Worm (Caenorhabditis elegans) whole organism, L3 larva: ENCODE measurements around the gene rpb-8.

Source experiments
- R02D3.7 ChIP-seq: fragments of 150-350 bp; optimal IDR thresholded peaks from 2 replicates; lab custom pipeline; 2014; ENCODE audit warnings: missing biosample characterization, missing genetic modification characterization
- ZK546.5 ChIP-seq: sonication (generic microtip); optimal IDR thresholded peaks from 2 replicates; lab custom pipeline; 2017; ENCODE audit warnings: missing biosample characterization, missing genetic modification characterization
- aly-2 ChIP-seq: fragments of 150-350 bp; optimal IDR thresholded peaks from 2 replicates; lab custom pipeline; 2014; ENCODE audit warnings: missing biosample characterization, missing genetic modification characterization
- ama-1 ChIP-seq: fragments of 150-350 bp; optimal IDR thresholded peaks from 2 replicates; lab custom pipeline; 2018
- ceh-16 ChIP-seq: sonication (generic microtip); optimal IDR thresholded peaks from 2 replicates; lab custom pipeline; 2017; ENCODE audit warnings: missing biosample characterization, missing genetic modification characterization
- ceh-28 ChIP-seq: fragments of 150-350 bp; optimal IDR thresholded peaks from 2 replicates; lab custom pipeline; 2014; ENCODE audit warnings: missing biosample characterization, missing genetic modification reagents, missing genetic modification characterization
- ceh-82 ChIP-seq: fragments of 150-350 bp; optimal IDR thresholded peaks from 2 replicates; lab custom pipeline; 2014; ENCODE audit warnings: missing biosample characterization, missing genetic modification characterization
- ceh-9 ChIP-seq: sonication (generic microtip); optimal IDR thresholded peaks from 2 replicates; lab custom pipeline; 2018; ENCODE audit warnings: missing biosample characterization, missing genetic modification characterization
- daf-12 ChIP-seq: fragments of 150-350 bp; optimal IDR thresholded peaks from 2 replicates; lab custom pipeline; 2014; ENCODE audit warnings: missing biosample characterization, missing genetic modification reagents, missing genetic modification characterization
- egl-27 ChIP-seq: sonication (generic microtip); optimal IDR thresholded peaks from 4 replicates; lab custom pipeline; 2017; ENCODE audit warnings: missing biosample characterization, missing genetic modification reagents, missing genetic modification characterization
- egl-5 ChIP-seq: fragments of 150-350 bp; optimal IDR thresholded peaks from 2 replicates; lab custom pipeline; 2017; ENCODE audit warnings: missing biosample characterization, missing genetic modification reagents, missing genetic modification characterization, inconsistent platforms
- elt-1 ChIP-seq: fragments of 150-350 bp; optimal IDR thresholded peaks from 2 replicates; lab custom pipeline; 2014; ENCODE audit warnings: missing biosample characterization, missing genetic modification characterization
- elt-2 ChIP-seq: sonication (generic microtip); optimal IDR thresholded peaks from 2 replicates; lab custom pipeline; 2016; ENCODE audit warnings: missing genetic modification reagents, mild to moderate bottlenecking, missing genetic modification characterization, missing compliant biosample characterization
- elt-3 ChIP-seq, 3 experiments: fragments of 150-350 bp in 1 of 3; sonication (generic microtip) in 2 of 3; optimal IDR thresholded peaks; 2 replicates in 2 of 3; 4 replicates in 1 of 3; lab custom pipeline; 2014 to 2017; ENCODE audit warnings: missing biosample characterization in 3 of 3, missing genetic modification characterization in 3 of 3
- eor-1 ChIP-seq, 2 experiments: fragments of 150-350 bp; optimal IDR thresholded peaks; 2 replicates each; lab custom pipeline; 2014 to 2018; ENCODE audit warnings: missing biosample characterization in 2 of 2, missing genetic modification characterization in 2 of 2
- fkh-10 ChIP-seq: sonication (generic microtip); optimal IDR thresholded peaks from 2 replicates; lab custom pipeline; 2017; ENCODE audit warnings: missing biosample characterization, missing genetic modification reagents, missing genetic modification characterization
- fkh-2 ChIP-seq: fragments of 150-350 bp; optimal IDR thresholded peaks from 2 replicates; lab custom pipeline; 2014; ENCODE audit warnings: missing biosample characterization, missing genetic modification reagents, missing genetic modification characterization
- fos-1 ChIP-seq: fragments of 150-350 bp; optimal IDR thresholded peaks from 2 replicates; lab custom pipeline; 2014; ENCODE audit warnings: missing biosample characterization, missing genetic modification characterization
- hmg-11 ChIP-seq: sonication (generic microtip); optimal IDR thresholded peaks from 2 replicates; lab custom pipeline; 2016; ENCODE audit warnings: missing genetic modification characterization, missing compliant biosample characterization
- jun-1 ChIP-seq: fragments of 150-350 bp; optimal IDR thresholded peaks from 2 replicates; lab custom pipeline; 2014; ENCODE audit warnings: missing biosample characterization, missing genetic modification reagents, missing genetic modification characterization
- lin-15B ChIP-seq: fragments of 150-350 bp; optimal IDR thresholded peaks from 2 replicates; lab custom pipeline; 2014; ENCODE audit warnings: missing biosample characterization, missing genetic modification characterization
- lin-39 ChIP-seq: fragments of 150-350 bp; optimal IDR thresholded peaks from 2 replicates; lab custom pipeline; 2018; ENCODE audit warnings: missing biosample characterization, missing genetic modification reagents, missing genetic modification characterization
- lsy-12 ChIP-seq: sonication (generic microtip); optimal IDR thresholded peaks from 2 replicates; lab custom pipeline; 2016; ENCODE audit warnings: mild to moderate bottlenecking, missing genetic modification characterization, missing compliant biosample characterization
- mdl-1 ChIP-seq: fragments of 150-350 bp; optimal IDR thresholded peaks from 2 replicates; lab custom pipeline; 2014; ENCODE audit warnings: missing biosample characterization, missing genetic modification characterization
- mml-1 ChIP-seq: fragments of 150-350 bp; sonication (generic microtip); optimal IDR thresholded peaks from 3 replicates; lab custom pipeline; 2014; ENCODE audit warnings: missing biosample characterization, missing genetic modification characterization
- nfya-1 ChIP-seq: sonication (generic microtip); optimal IDR thresholded peaks from 2 replicates; lab custom pipeline; 2017; ENCODE audit warnings: missing genetic modification characterization, mild to moderate bottlenecking, missing compliant biosample characterization, antibody characterized with exemption, moderate library complexity; ENCODE audit not compliant: insufficient read depth
- nhr-11 ChIP-seq: fragments of 150-350 bp; optimal IDR thresholded peaks from 2 replicates; lab custom pipeline; 2014; ENCODE audit warnings: missing biosample characterization, missing genetic modification characterization
- nhr-12 ChIP-seq: fragments of 150-350 bp; optimal IDR thresholded peaks from 2 replicates; lab custom pipeline; 2014; ENCODE audit warnings: missing biosample characterization, missing genetic modification characterization
- nhr-23 ChIP-seq: fragments of 150-350 bp; optimal IDR thresholded peaks from 2 replicates; lab custom pipeline; 2014; ENCODE audit warnings: missing biosample characterization, missing genetic modification reagents, missing genetic modification characterization
- nhr-237 ChIP-seq: fragments of 150-350 bp; optimal IDR thresholded peaks from 2 replicates; lab custom pipeline; 2014; ENCODE audit warnings: missing biosample characterization, missing genetic modification characterization
- nhr-25 ChIP-seq: sonication (generic microtip); optimal IDR thresholded peaks from 2 replicates; lab custom pipeline; 2017; ENCODE audit warnings: missing biosample characterization, missing genetic modification characterization
- nhr-28 ChIP-seq: fragments of 150-350 bp; optimal IDR thresholded peaks from 2 replicates; lab custom pipeline; 2014; ENCODE audit warnings: missing biosample characterization, missing genetic modification characterization
- nhr-43 ChIP-seq: sonication (generic microtip); optimal IDR thresholded peaks from 2 replicates; lab custom pipeline; 2016; ENCODE audit warnings: mild to moderate bottlenecking, missing genetic modification characterization, missing compliant biosample characterization; ENCODE audit not compliant: poor library complexity, severe bottlenecking
- nhr-67 ChIP-seq: fragments of 150-350 bp; optimal IDR thresholded peaks from 2 replicates; lab custom pipeline; 2014; ENCODE audit warnings: missing biosample characterization, missing genetic modification characterization
- nhr-76 ChIP-seq: fragments of 150-350 bp; sonication (generic microtip); optimal IDR thresholded peaks from 5 replicates; lab custom pipeline; 2014; ENCODE audit warnings: missing biosample characterization, missing genetic modification characterization
- nhr-77 ChIP-seq: fragments of 150-350 bp; optimal IDR thresholded peaks from 2 replicates; lab custom pipeline; 2014; ENCODE audit warnings: missing biosample characterization, missing genetic modification characterization
- pha-4 ChIP-seq: fragments of 150-350 bp; optimal IDR thresholded peaks from 2 replicates; lab custom pipeline; 2014; ENCODE audit warnings: missing biosample characterization, missing genetic modification reagents, missing genetic modification characterization
- pqm-1 ChIP-seq: fragments of 150-350 bp; optimal IDR thresholded peaks from 2 replicates; lab custom pipeline; 2017; ENCODE audit warnings: missing biosample characterization, missing genetic modification characterization, inconsistent platforms
- sea-2 ChIP-seq: fragments of 150-350 bp; sonication (generic microtip); optimal IDR thresholded peaks from 4 replicates; lab custom pipeline; 2014; ENCODE audit warnings: missing biosample characterization, missing genetic modification reagents, missing genetic modification characterization
- skn-1 ChIP-seq: fragments of 150-350 bp; optimal IDR thresholded peaks from 2 replicates; lab custom pipeline; 2014; ENCODE audit warnings: missing biosample characterization, missing genetic modification characterization
- snpc-4 ChIP-seq: fragments of 150-350 bp; optimal IDR thresholded peaks from 2 replicates; lab custom pipeline; 2014; ENCODE audit warnings: missing biosample characterization, missing genetic modification characterization
- tbx-2 ChIP-seq: sonication (generic microtip); optimal IDR thresholded peaks from 2 replicates; lab custom pipeline; 2016; ENCODE audit warnings: mild to moderate bottlenecking, missing genetic modification characterization, missing compliant biosample characterization
- unc-39 ChIP-seq: sonication (generic microtip); optimal IDR thresholded peaks from 4 replicates; lab custom pipeline; 2017; ENCODE audit warnings: missing biosample characterization, missing genetic modification characterization
- unc-62 ChIP-seq: fragments of 150-350 bp; sonication (generic microtip); optimal IDR thresholded peaks from 4 replicates; lab custom pipeline; 2014; ENCODE audit warnings: missing biosample characterization, missing genetic modification reagents, missing genetic modification characterization
- zag-1 ChIP-seq: fragments of 150-350 bp; optimal IDR thresholded peaks from 2 replicates; lab custom pipeline; 2014; ENCODE audit warnings: missing biosample characterization, missing genetic modification characterization
- ztf-11 ChIP-seq: fragments of 150-350 bp; optimal IDR thresholded peaks from 2 replicates; lab custom pipeline; 2014; ENCODE audit warnings: missing biosample characterization, missing genetic modification characterization
- ztf-4 ChIP-seq: fragments of 150-350 bp; optimal IDR thresholded peaks from 2 replicates; lab custom pipeline; 2014; ENCODE audit warnings: missing biosample characterization, missing genetic modification characterization

Gene rpb-8

DNA sequence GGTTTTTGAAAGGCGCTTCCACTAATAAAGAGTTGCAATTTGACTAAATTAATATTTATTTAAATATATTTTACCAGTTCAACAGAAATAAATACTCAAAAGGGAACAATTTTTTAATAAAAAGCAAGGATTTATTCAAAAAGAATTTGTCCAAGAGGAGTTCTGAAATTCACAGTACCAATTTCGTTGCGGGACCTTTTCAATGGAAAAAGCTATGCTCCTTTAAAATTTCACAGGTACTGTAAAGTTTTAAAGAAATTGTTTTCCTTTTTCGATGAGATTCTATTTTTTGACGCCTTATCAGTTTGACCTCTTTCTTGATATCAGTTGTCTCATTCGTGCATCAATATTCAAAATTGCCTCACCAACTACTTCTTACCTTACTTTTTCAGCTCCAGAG is 17.5 kb downstream of the rpb-8 start, which contains the start of gene tag-340:
tag-340 (plus strand) TSS at position 249 of the 400 bp plus-strand sequence.
- TF ChIP-seq ceh-16 (tag; lab: Kevin White, UChicago): no peak
- TF ChIP-seq ceh-82 (tag; lab: Kevin White, UChicago): no peak
- no peak for TF ChIP-seq zag-1 (tag; lab: Kevin White, UChicago)
- no peak for TF ChIP-seq pqm-1 (tag; lab: Kevin White, UChicago)
- no peak for TF ChIP-seq ceh-28 (tag; lab: Kevin White, UChicago)

DNA sequence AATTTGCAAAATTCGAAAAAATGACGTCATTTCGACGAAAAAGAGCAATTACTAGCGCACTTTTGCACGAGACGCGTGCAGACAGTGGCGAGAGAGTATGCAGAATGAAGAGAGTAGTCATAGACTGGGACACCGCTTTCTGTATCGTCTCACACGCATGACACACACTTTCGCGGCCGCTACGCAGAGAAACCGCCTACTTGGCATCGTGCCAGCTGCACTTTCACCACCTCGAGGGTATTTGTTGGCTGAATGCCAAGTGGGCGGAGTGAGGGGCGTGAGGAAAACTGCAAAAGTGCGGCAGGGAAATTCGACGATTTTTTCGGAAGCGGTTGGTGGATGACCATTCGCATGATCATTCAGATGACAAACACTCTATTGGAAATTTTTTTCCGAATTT is 18.1 kb downstream of the rpb-8 start:
- TF ChIP-seq mdl-1 (tag; lab: Kevin White, UChicago): peak; percentile 97
- no peak for TF ChIP-seq fkh-2
- peak; percentile 98 for TF ChIP-seq lsy-12 (tag; lab: Kevin White, UChicago)
- no peak for TF ChIP-seq nhr-67 (tag; lab: Kevin White, UChicago)
- TF ChIP-seq nhr-77: peak; percentile 93
- peak; percentile 100 for TF ChIP-seq nhr-23 (tag; lab: Kevin White, UChicago)
- TF ChIP-seq eor-1 (tag; optimal IDR thresholded peaks at IDR 0.05; lab: Kevin White, UChicago): peak in 1 of 2 experiments; percentile 2
- peak; percentile 95 for TF ChIP-seq egl-27 (tag; lab: Kevin White, UChicago)
- peak; percentile 99 for TF ChIP-seq fkh-10 (GFP tag; lab: Kevin White, UChicago)
- peak; percentile 96 for TF ChIP-seq pqm-1 (tag; lab: Kevin White, UChicago)
- TF ChIP-seq elt-1 (tag; lab: Kevin White, UChicago): peak; percentile 85
- TF ChIP-seq nhr-237 (tag; lab: Kevin White, UChicago): no peak
- peak; percentile 75 for TF ChIP-seq nhr-76 (tag; lab: Kevin White, UChicago)
- peak; percentile 57 for TF ChIP-seq mml-1 (tag; lab: Kevin White, UChicago)
- peak; percentile 88 for TF ChIP-seq ztf-4 (tag; lab: Kevin White, UChicago)
- TF ChIP-seq tbx-2 (tag; lab: Kevin White, UChicago): peak; percentile 97
- no peak for TF ChIP-seq nhr-12
- peak; percentile 91 for TF ChIP-seq skn-1
- TF ChIP-seq fos-1: peak; percentile 97
- peak; percentile 99 for TF ChIP-seq pha-4 (tag; lab: Kevin White, UChicago)
- peak; percentile 97 for TF ChIP-seq elt-2 (tag; lab: Kevin White, UChicago)
- peak; percentile 94 for TF ChIP-seq egl-5 (tag; lab: Kevin White, UChicago)
- TF ChIP-seq ZK546.5 (tag; lab: Kevin White, UChicago): peak; percentile 58
- no peak for TF ChIP-seq nhr-28
- peak; percentile 84 for TF ChIP-seq zag-1 (tag; lab: Kevin White, UChicago)
- TF ChIP-seq aly-2 (tag; lab: Kevin White, UChicago): no peak
- TF ChIP-seq elt-3 (tag; optimal IDR thresholded peaks at IDR 0.05; lab: Kevin White, UChicago): peak in 2 of 3 experiments; percentile 25 to 95
- TF ChIP-seq nhr-25 (tag; lab: Kevin White, UChicago): peak; percentile 100
- TF ChIP-seq ceh-9 (tag; lab: Kevin White, UChicago): no peak
- TF ChIP-seq ceh-16 (tag; lab: Kevin White, UChicago): peak; percentile 76
- TF ChIP-seq nhr-11 (tag; lab: Kevin White, UChicago): peak; percentile 95
- TF ChIP-seq nfya-1 (tag; lab: Kevin White, UChicago): peak; percentile 99
- TF ChIP-seq sea-2 (GFP tag; lab: Kevin White, UChicago): peak; percentile 87
- peak; percentile 98 for TF ChIP-seq nhr-43 (tag; lab: Kevin White, UChicago)
- TF ChIP-seq ztf-11 (tag; lab: Kevin White, UChicago): peak; percentile 4
- peak; percentile 92 for TF ChIP-seq R02D3.7 (tag; lab: Kevin White, UChicago)
- TF ChIP-seq unc-39: peak; percentile 33
- peak; percentile 82 for TF ChIP-seq ama-1 (lab: Kevin White, UChicago)
- TF ChIP-seq jun-1: peak; percentile 98
- TF ChIP-seq unc-62 (GFP tag; lab: Kevin White, UChicago): peak; percentile 97
- peak; percentile 99 for TF ChIP-seq lin-39 (tag; lab: Kevin White, UChicago)
- peak; percentile 93 for TF ChIP-seq ceh-82 (tag; lab: Kevin White, UChicago)
- TF ChIP-seq lin-15B: peak; percentile 96
- peak; percentile 97 for TF ChIP-seq hmg-11 (tag; lab: Kevin White, UChicago)
- peak; percentile 95 for TF ChIP-seq ceh-28 (tag; lab: Kevin White, UChicago)
- peak; percentile 90 for TF ChIP-seq daf-12
- peak; percentile 92 for TF ChIP-seq snpc-4
